Fruit fly (Drosophila melanogaster) whole organism, embryonic: ENCODE measurements around the gene CG17768.
A peak's percentile ranks its signal among the peaks of the same experiment; 100 is the strongest.

Experiments
- Asciz ChIP-seq: fragments of 200-800 bp; sonication (Bioruptor generic); optimal IDR thresholded peaks from 2 replicates; lab custom pipeline; 2017; ENCODE audit warnings: missing biosample characterization, mild to moderate bottlenecking, missing genetic modification characterization, missing genetic modification reagents
- Awh ChIP-seq: fragments of 200-800 bp; sonication (Bioruptor generic); IDR thresholded peaks from 2 replicates; pipeline ENCODE4, ENCODE4 v1.3.6; 2022; ENCODE audit warnings: missing biosample characterization, missing genetic modification characterization
- CG10366 ChIP-seq: fragments of 200-800 bp; sonication (Bioruptor generic); IDR thresholded peaks from 2 replicates; pipeline ENCODE4 v1.3.6; 2022; ENCODE audit warnings: missing biosample characterization, missing genetic modification characterization
- CG11093 ChIP-seq: fragments of 200-800 bp; sonication (Bioruptor generic); IDR thresholded peaks from 3 replicates; pipeline ENCODE4 v1.3.6; 2022; ENCODE audit warnings: missing biosample characterization, missing genetic modification characterization
- CG12236 ChIP-seq: fragments of 200-800 bp; sonication (Bioruptor generic); optimal IDR thresholded peaks from 2 replicates; lab custom pipeline; 2016; ENCODE audit warnings: missing biosample characterization, missing genetic modification characterization
- CG16863 ChIP-seq: fragments of 200-800 bp; sonication (Bioruptor generic); optimal IDR thresholded peaks from 3 replicates; lab custom pipeline; 2016; ENCODE audit warnings: missing biosample characterization, missing genetic modification characterization
- CG17912 ChIP-seq: fragments of 200-800 bp; sonication (Bioruptor generic); optimal IDR thresholded peaks from 2 replicates; lab custom pipeline; 2018; ENCODE audit warnings: missing biosample characterization, mild to moderate bottlenecking, missing genetic modification characterization
- CG18011 ChIP-seq: fragments of 200-800 bp; sonication (Bioruptor generic); optimal IDR thresholded peaks from 2 replicates; lab custom pipeline; 2017; ENCODE audit warnings: missing biosample characterization, missing genetic modification characterization, mild to moderate bottlenecking, moderate library complexity, missing genotype
- CG18599 ChIP-seq: fragments of 200-800 bp; sonication (Bioruptor generic); optimal IDR thresholded peaks from 3 replicates; lab custom pipeline; 2017; ENCODE audit warnings: missing biosample characterization, missing genetic modification characterization, mild to moderate bottlenecking, moderate library complexity, missing genetic modification reagents
- CG3995 ChIP-seq: fragments of 200-800 bp; sonication (Bioruptor generic); optimal IDR thresholded peaks from 3 replicates; lab custom pipeline; 2016; ENCODE audit warnings: missing biosample characterization, missing genetic modification characterization
- CG4328 ChIP-seq: fragments of 200-800 bp; sonication (Bioruptor generic); optimal IDR thresholded peaks from 3 replicates; lab custom pipeline; 2017; ENCODE audit warnings: missing biosample characterization, missing genetic modification reagents, missing genetic modification characterization
- CG4360 ChIP-seq: fragments of 200-800 bp; sonication (Bioruptor generic); IDR thresholded peaks from 2 replicates; pipeline ENCODE4 v1.3.6; 2022; ENCODE audit warnings: missing biosample characterization, missing genetic modification characterization
- CG6272 ChIP-seq: fragments of 200-800 bp; sonication (Bioruptor generic); IDR thresholded peaks from 2 replicates; pipeline ENCODE4 v1.3.6; 2022; ENCODE audit warnings: missing biosample characterization, missing genetic modification characterization
- CG7556 ChIP-seq: fragments of 200-800 bp; sonication (Bioruptor generic); optimal IDR thresholded peaks from 2 replicates; lab custom pipeline; 2017; ENCODE audit warnings: missing biosample characterization, mild to moderate bottlenecking, missing genetic modification characterization
- CG7839 ChIP-seq: fragments of 200-800 bp; sonication (Bioruptor generic); optimal IDR thresholded peaks from 3 replicates; lab custom pipeline; 2018; ENCODE audit warnings: missing biosample characterization, mild to moderate bottlenecking, missing genetic modification characterization, moderate library complexity
- CG8290 ChIP-seq, 3 experiments: fragments of 200-800 bp; sonication (Bioruptor generic); optimal IDR thresholded peaks; 2 replicates each; lab custom pipeline; 2016 to 2019; ENCODE audit warnings: missing biosample characterization in 3 of 3, missing genetic modification characterization in 3 of 3, mild to moderate bottlenecking in 2 of 3, moderate library complexity in 1 of 3
- CG8388 ChIP-seq: fragments of 200-800 bp; sonication (Bioruptor generic); optimal IDR thresholded peaks from 2 replicates; lab custom pipeline; 2019; ENCODE audit warnings: missing biosample characterization, mild to moderate bottlenecking, missing genetic modification characterization, moderate library complexity
- Dbx ChIP-seq: fragments of 200-800 bp; sonication (Bioruptor generic); IDR thresholded peaks from 3 replicates; pipeline ENCODE4 v1.3.6; 2022; ENCODE audit warnings: missing biosample characterization, missing genetic modification characterization
- Dip2 ChIP-seq: fragments of 200-800 bp; sonication (Bioruptor generic); IDR thresholded peaks from 2 replicates; pipeline ENCODE4 v1.3.6; 2022; ENCODE audit warnings: missing biosample characterization, missing genetic modification characterization
- Dll ChIP-seq: fragments of 200-800 bp; sonication (Bioruptor generic); IDR thresholded peaks from 4 replicates; pipeline ENCODE4 v1.3.6; 2022; ENCODE audit warnings: missing biosample characterization, missing genetic modification characterization; ENCODE audit not compliant: partially characterized antibody
- Ets97D ChIP-seq: fragments of 200-800 bp; sonication (Bioruptor generic); optimal IDR thresholded peaks from 3 replicates; lab custom pipeline; 2016; ENCODE audit warnings: missing biosample characterization, missing genetic modification characterization
- HmgD ChIP-seq: fragments of 200-800 bp; sonication (Bioruptor generic); optimal IDR thresholded peaks from 3 replicates; lab custom pipeline; 2016; ENCODE audit warnings: missing biosample characterization, missing genetic modification characterization
- Kr ChIP-seq: fragments of 200-800 bp; sonication (Bioruptor generic); optimal IDR thresholded peaks from 2 replicates; lab custom pipeline; 2017; ENCODE audit warnings: missing biosample characterization, mild to moderate bottlenecking, missing genetic modification characterization
- PHDP ChIP-seq: fragments of 200-800 bp; sonication (Bioruptor generic); optimal IDR thresholded peaks from 3 replicates; lab custom pipeline; 2018; ENCODE audit warnings: missing biosample characterization, mild to moderate bottlenecking, missing genetic modification characterization, moderate library complexity
- Pdp1 ChIP-seq, 2 experiments: fragments of 200-800 bp; sonication (Bioruptor generic); optimal IDR thresholded peaks; 3 replicates each; lab custom pipeline; 2016; ENCODE audit warnings: missing biosample characterization in 2 of 2, missing genetic modification characterization in 2 of 2, mild to moderate bottlenecking in 1 of 2, moderate library complexity in 1 of 2
- Ssrp ChIP-seq: fragments of 200-800 bp; sonication (Bioruptor generic); optimal IDR thresholded peaks from 2 replicates; lab custom pipeline; 2018; ENCODE audit warnings: missing biosample characterization, mild to moderate bottlenecking, missing genetic modification characterization, moderate library complexity
- Usf ChIP-seq: fragments of 200-800 bp; sonication (Bioruptor generic); optimal IDR thresholded peaks from 2 replicates; lab custom pipeline; 2017; ENCODE audit warnings: missing genotype, missing biosample characterization, missing genetic modification characterization
- Vsx1 ChIP-seq: fragments of 200-800 bp; sonication (Bioruptor generic); optimal IDR thresholded peaks from 2 replicates; lab custom pipeline; 2017; ENCODE audit warnings: missing biosample characterization, mild to moderate bottlenecking, missing genetic modification characterization, missing genetic modification reagents
- bab2 ChIP-seq: fragments of 200-800 bp; sonication (Bioruptor generic); optimal IDR thresholded peaks from 2 replicates; lab custom pipeline; 2016; ENCODE audit warnings: missing biosample characterization, missing genetic modification characterization
- br ChIP-seq: fragments of >200 bp; optimal IDR thresholded peaks from 2 replicates; lab custom pipeline; 2017
- caup ChIP-seq: fragments of 200-800 bp; sonication (Bioruptor generic); optimal IDR thresholded peaks from 3 replicates; lab custom pipeline; 2017; ENCODE audit warnings: missing biosample characterization, mild to moderate bottlenecking, missing genetic modification characterization, moderate library complexity; ENCODE audit not compliant: severe bottlenecking
- dan ChIP-seq: fragments of 200-800 bp; sonication (Bioruptor generic); IDR thresholded peaks from 2 replicates; pipeline ENCODE4 v1.3.6; 2022; ENCODE audit warnings: missing biosample characterization, missing genetic modification characterization
- emc ChIP-seq: fragments of 200-800 bp; sonication (Bioruptor generic); optimal IDR thresholded peaks from 2 replicates; lab custom pipeline; 2016; ENCODE audit warnings: missing biosample characterization, missing genetic modification characterization
- exex ChIP-seq: fragments of 200-800 bp; sonication (Bioruptor generic); optimal IDR thresholded peaks from 4 replicates; lab custom pipeline; 2018; ENCODE audit warnings: missing biosample characterization, mild to moderate bottlenecking, missing genetic modification characterization, moderate library complexity
- fd3F ChIP-seq: fragments of 200-800 bp; sonication (Bioruptor generic); optimal IDR thresholded peaks from 2 replicates; lab custom pipeline; 2018; ENCODE audit warnings: missing biosample characterization, mild to moderate bottlenecking, missing genetic modification characterization, moderate library complexity
- gce ChIP-seq: fragments of 200-800 bp; sonication (Bioruptor generic); IDR thresholded peaks from 3 replicates; pipeline ENCODE4 v1.3.6; 2022; ENCODE audit warnings: missing biosample characterization, missing genetic modification characterization
- gcm2 ChIP-seq: fragments of 200-800 bp; sonication (Bioruptor generic); optimal IDR thresholded peaks from 2 replicates; lab custom pipeline; 2016; ENCODE audit warnings: missing biosample characterization, missing genetic modification characterization
- gro ChIP-seq: fragments of 200-800 bp; sonication (Bioruptor generic); optimal IDR thresholded peaks from 2 replicates; lab custom pipeline; 2016; ENCODE audit warnings: missing biosample characterization, missing genetic modification characterization
- lmd ChIP-seq: fragments of 200-800 bp; sonication (Bioruptor generic); IDR thresholded peaks from 2 replicates; pipeline ENCODE4 v1.3.6; 2022; ENCODE audit warnings: missing biosample characterization, missing genetic modification characterization
- onecut ChIP-seq: fragments of 200-800 bp; sonication (Bioruptor generic); IDR thresholded peaks from 2 replicates; pipeline ENCODE4 v1.3.6; 2022; ENCODE audit warnings: missing biosample characterization, missing genetic modification characterization
- pita ChIP-seq: fragments of 200-800 bp; sonication (Bioruptor generic); optimal IDR thresholded peaks from 2 replicates; lab custom pipeline; 2017; ENCODE audit warnings: missing biosample characterization, mild to moderate bottlenecking, missing genetic modification characterization
- prd ChIP-seq, 3 experiments: fragments of >200 bp in 2 of 3; fragments of 200-800 bp in 1 of 3; sonication (Bioruptor generic) in 1 of 3; optimal IDR thresholded peaks in 2 of 3; IDR thresholded peaks in 1 of 3; 2 replicates in 2 of 3; 3 replicates in 1 of 3; pipeline versions ENCODE4 v1.3.6 to Lab custom; 2017 to 2022; ENCODE audit warnings: missing biosample characterization in 1 of 3, missing genetic modification characterization in 1 of 3
- psq ChIP-seq: fragments of 200-800 bp; sonication (Bioruptor generic); optimal IDR thresholded peaks from 2 replicates; lab custom pipeline; 2017; ENCODE audit warnings: missing biosample characterization, missing genetic modification characterization
- row ChIP-seq: fragments of 200-800 bp; sonication (Bioruptor generic); IDR thresholded peaks from 3 replicates; pipeline ENCODE4 v1.3.6; 2022; ENCODE audit warnings: missing biosample characterization, missing genetic modification characterization
- sd ChIP-seq: fragments of 200-800 bp; sonication (Bioruptor generic); optimal IDR thresholded peaks from 3 replicates; lab custom pipeline; 2018; ENCODE audit warnings: missing biosample characterization, mild to moderate bottlenecking, missing genetic modification characterization, moderate library complexity
- sima ChIP-seq: fragments of 200-800 bp; sonication (Bioruptor generic); optimal IDR thresholded peaks from 2 replicates; lab custom pipeline; 2016; ENCODE audit warnings: missing biosample characterization, missing genetic modification characterization
- sisA ChIP-seq: fragments of 200-800 bp; sonication (Bioruptor generic); IDR thresholded peaks from 2 replicates; pipeline ENCODE4 v1.3.6; 2022; ENCODE audit warnings: missing biosample characterization, missing genetic modification characterization
- tgo ChIP-seq: fragments of 200-800 bp; sonication (Bioruptor generic); IDR thresholded peaks from 3 replicates; pipeline ENCODE4 v1.3.6; 2022; ENCODE audit warnings: missing biosample characterization, missing genetic modification characterization
- ttk ChIP-seq: fragments of 200-800 bp; sonication (Bioruptor generic); IDR thresholded peaks from 2 replicates; pipeline ENCODE4 v2.1.2; 2022; ENCODE audit warnings: missing biosample characterization, missing genetic modification characterization

CG17768 gene

dm6 chr2L:10430802-10431476, 25.9 kb upstream of the CG17768 start, which contains the start of the genes Bug22 and TfIIB (continued):
- TF ChIP-seq CG10366 (GFP tag; lab: Robert Waterston, UW) (peak; percentile 74), Awh (GFP tag; lab: Robert Waterston, UW) (0 out of 2 replicates have a peak, but pooled peaks have one; percentile 37), CG7839 (tag; lab: Kevin White, UChicago) (no peak), Usf (GFP tag; lab: Kevin White, UChicago) (no peak), lmd (GFP tag; lab: Robert Waterston, UW) (no peak; the same call in 1 of the 2 replicates), gcm2 (GFP tag; lab: Kevin White, UChicago) (no peak), onecut (GFP tag; lab: Robert Waterston, UW) (peak; percentile 63), bab2 (GFP tag; lab: Kevin White, UChicago) (peak; percentile 66), Kr (GFP tag; lab: Kevin White, UChicago) (no peak), prd (optimal IDR thresholded peaks at IDR 0.05; lab: Kevin White, UChicago) (no peak), prd (GFP tag; IDR thresholded peaks at IDR 0.05; lab: Robert Waterston, UW) (peak; percentile 68; the same call in 2 of the 3 replicates), br (no peak), CG12236 (GFP tag; lab: Kevin White, UChicago) (peak; percentile 41), CG16863 (GFP tag; lab: Kevin White, UChicago) (peak; percentile 35), CG4328 (GFP tag; lab: Kevin White, UChicago) (peak; percentile 44), CG18599 (GFP tag; lab: Kevin White, UChicago) (no peak), CG11093 (GFP tag; lab: Robert Waterston, UW) (peak; percentile 29; the same call in 1 of the 3 replicates), CG3995 (peak; percentile 17), row (GFP tag; lab: Robert Waterston, UW) (peak; percentile 91), pita (GFP tag; lab: Kevin White, UChicago) (no peak), Dbx (GFP tag; lab: Robert Waterston, UW) (peak; percentile 66; the same call in 2 of the 3 replicates), gro (GFP tag; lab: Kevin White, UChicago) (peak; percentile 19), Dip2 (GFP tag; lab: Robert Waterston, UW) (no peak), caup (GFP tag; lab: Kevin White, UChicago) (no peak), Dll (GFP tag; lab: Robert Waterston, UW) (peak; percentile 55; the same call in 2 of the 4 replicates), Ets97D (GFP tag; lab: Kevin White, UChicago) (peak; percentile 70), CG8290 (GFP tag; optimal IDR thresholded peaks at IDR 0.05; lab: Kevin White, UChicago) (peak; percentile 78), CG8290 (tag; optimal IDR thresholded peaks at IDR 0.05; lab: Kevin White, UChicago) (peak; percentile 90 to 92), Asciz (peak; percentile 37), CG6272 (GFP tag; lab: Robert Waterston, UW) (peak; percentile 41; the same call in 1 of the 2 replicates), CG8388 (GFP tag; lab: Kevin White, UChicago) (peak; percentile 45), Pdp1 (GFP tag; optimal IDR thresholded peaks at IDR 0.05; lab: Kevin White, UChicago) (peak; percentile 57 to 93), CG17912 (peak; percentile 32), Ssrp (tag; lab: Kevin White, UChicago) (peak; percentile 58), sd (no peak), exex (peak; percentile 13), Vsx1 (GFP tag; lab: Kevin White, UChicago) (no peak), emc (GFP tag; lab: Kevin White, UChicago) (no peak), psq (peak; percentile 39), CG7556 (peak; percentile 69), gce (GFP tag; lab: Robert Waterston, UW) (no peak), fd3F (GFP tag; lab: Kevin White, UChicago) (peak; percentile 61), ttk (GFP tag; lab: Robert Waterston, UW) (peak; percentile 61), PHDP (tag; lab: Kevin White, UChicago) (peak; percentile 73), CG18011 (peak; percentile 61), sisA (peak; percentile 51), CG4360 (GFP tag; lab: Robert Waterston, UW) (peak; percentile 40; the same call in 1 of the 2 replicates), sima (GFP tag; lab: Kevin White, UChicago) (no peak), dan (GFP tag; lab: Robert Waterston, UW) (no peak), HmgD (peak; percentile 54), tgo (GFP tag; lab: Robert Waterston, UW) (peak; percentile 74)
